Fruit fly (Drosophila melanogaster): ENCODE measurements around the gene CG42504.

CG42504 gene

dm6 chr3R:12078961-12079360 lies 47.4 kb upstream of the CG42504 start (continued):
- TF ChIP-seq Opbp (GFP tag; IDR thresholded peaks at IDR 0.05; ENCODE audit: partially characterized antibody) (no peak), aop (GFP tag; IDR thresholded peaks at IDR 0.05) (no peak), Drgx (GFP tag; IDR thresholded peaks at IDR 0.05) (peak; percentile 74), HLH3B (GFP tag; IDR thresholded peaks at IDR 0.05) (peak; percentile 86; the same call in 1 of the 2 replicates), MESR4 (GFP tag; optimal IDR thresholded peaks at IDR 0.05) (no peak), Hey (tag; optimal IDR thresholded peaks at IDR 0.05) (no peak), CG13775 (GFP tag; optimal IDR thresholded peaks at IDR 0.05) (peak; percentile 48), zfh2 (GFP tag; optimal IDR thresholded peaks at IDR 0.05) (no peak), BEAF-32 (GFP tag; optimal IDR thresholded peaks at IDR 0.05) (no peak), caup (GFP tag; optimal IDR thresholded peaks at IDR 0.05; ENCODE audit: severe bottlenecking) (peak; percentile 81), CG7745 (tag; optimal IDR thresholded peaks at IDR 0.05) (no peak), CG6175 (GFP tag; IDR thresholded peaks at IDR 0.05) (peak; percentile 65; the same call in 2 of the 3 replicates), HLHmδ (GFP tag; optimal IDR thresholded peaks at IDR 0.05) (no peak), CG11695 (GFP tag; IDR thresholded peaks at IDR 0.05) (peak; percentile 85; the same call in 2 of the 3 replicates), kni (GFP tag; optimal IDR thresholded peaks at IDR 0.05) (no peak), CG7987 (GFP tag; optimal IDR thresholded peaks at IDR 0.05) (no peak), CG18476 (GFP tag; optimal IDR thresholded peaks at IDR 0.05) (no peak), CG7839 (tag; optimal IDR thresholded peaks at IDR 0.05) (peak; percentile 86), Hmx (GFP tag; optimal IDR thresholded peaks at IDR 0.05) (no peak), chinmo (GFP tag; IDR thresholded peaks at IDR 0.05; ENCODE audit: partially characterized antibody) (no peak), CG12659 (GFP tag; optimal IDR thresholded peaks at IDR 0.05) (peak; percentile 77), Sox102F (GFP tag; optimal IDR thresholded peaks at IDR 0.05) (peak; percentile 85), fu2 (GFP tag; optimal IDR thresholded peaks at IDR 0.05) (no peak), CG11723 (GFP tag; optimal IDR thresholded peaks at IDR 0.05) (no peak), bab2 (GFP tag; optimal IDR thresholded peaks at IDR 0.05) (no peak), sna (GFP tag; IDR thresholded peaks at IDR 0.05; ENCODE audit: partially characterized antibody) (no peak), pb (GFP tag; optimal IDR thresholded peaks at IDR 0.05) (no peak), CG33557 (GFP tag; optimal IDR thresholded peaks at IDR 0.05) (no peak), CG6272 (GFP tag; IDR thresholded peaks at IDR 0.05) (peak; percentile 69), CG15696 (tag; optimal IDR thresholded peaks at IDR 0.05) (peak; percentile 35), pho (GFP tag; optimal IDR thresholded peaks at IDR 0.05) (no peak), Scr (GFP tag; IDR thresholded peaks at IDR 0.05; ENCODE audit: partially characterized antibody) (no peak), Nf-YA (GFP tag; IDR thresholded peaks at IDR 0.05) (peak; percentile 65; the same call in 1 of the 2 replicates), usp (GFP tag; optimal IDR thresholded peaks at IDR 0.05) (no peak), CG10274 (GFP tag; optimal IDR thresholded peaks at IDR 0.05) (peak; percentile 37), CG5180 (GFP tag; optimal IDR thresholded peaks at IDR 0.05) (peak; percentile 47), ro (GFP tag; IDR thresholded peaks at IDR 0.05) (0 out of 2 replicates have a peak, but pooled peaks have one; percentile 34), Xrp1 (GFP tag; IDR thresholded peaks at IDR 0.05) (no peak), Abd-B (GFP tag; optimal IDR thresholded peaks at IDR 0.05) (peak; percentile 52), Sin3A (optimal IDR thresholded peaks at IDR 0.05) (no peak), CG42726 (GFP tag; IDR thresholded peaks at IDR 0.05; ENCODE audit: partially characterized antibody) (no peak), Dll (GFP tag; IDR thresholded peaks at IDR 0.05; ENCODE audit: partially characterized antibody) (no peak), Hmr (GFP tag; optimal IDR thresholded peaks at IDR 0.05) (peak; percentile 86), en (GFP tag; optimal IDR thresholded peaks at IDR 0.05) (no peak), Stat92E (GFP tag; optimal IDR thresholded peaks at IDR 0.05) (no peak), prd (optimal IDR thresholded peaks at IDR 0.05) (no peak), prd (GFP tag; IDR thresholded peaks at IDR 0.05) (peak; percentile 83), C15 (GFP tag; IDR thresholded peaks at IDR 0.05) (peak; percentile 62; the same call in 1 of the 3 replicates), CkIIα-i1 (GFP tag; IDR thresholded peaks at IDR 0.05) (no peak), CG7786 (GFP tag; optimal IDR thresholded peaks at IDR 0.05) (no peak)
